Fruit fly (Drosophila melanogaster) whole organism, embryonic: ENCODE results near the gene CG8564.

Source experiments
- B-H1 ChIP-seq: fragments of 200-800 bp; sonication (Bioruptor generic); IDR thresholded peaks from 3 replicates; pipeline ENCODE4 v1.3.6; 2022; ENCODE audit warnings: missing biosample characterization, missing genetic modification characterization
- C15 ChIP-seq: fragments of 200-800 bp; sonication (Bioruptor generic); IDR thresholded peaks from 3 replicates; pipeline ENCODE4 v1.3.6; 2022; ENCODE audit warnings: missing biosample characterization, missing genetic modification characterization
- CG10959 ChIP-seq: fragments of 200-800 bp; sonication (Bioruptor generic); IDR thresholded peaks from 2 replicates; pipeline ENCODE4 v1.3.6; 2022; ENCODE audit warnings: missing biosample characterization, missing genetic modification characterization
- CG12219 ChIP-seq: fragments of 200-800 bp; sonication (Bioruptor generic); optimal IDR thresholded peaks from 3 replicates; lab custom pipeline; 2018; ENCODE audit warnings: missing biosample characterization, mild to moderate bottlenecking, missing genetic modification characterization
- CG12391 ChIP-seq: fragments of 200-800 bp; sonication (Bioruptor generic); optimal IDR thresholded peaks from 3 replicates; lab custom pipeline; 2018; ENCODE audit warnings: missing biosample characterization, mild to moderate bottlenecking, missing genetic modification characterization, moderate library complexity
- CG17361 ChIP-seq: fragments of 200-800 bp; sonication (Bioruptor generic); IDR thresholded peaks from 3 replicates; pipeline ENCODE4 v1.3.6; 2022; ENCODE audit warnings: missing biosample characterization, missing genetic modification characterization
- CG18262 ChIP-seq: fragments of 200-800 bp; optimal IDR thresholded peaks from 3 replicates; lab custom pipeline; 2019; ENCODE audit warnings: missing biosample characterization, mild to moderate bottlenecking, missing genetic modification characterization, moderate library complexity
- CG1832 ChIP-seq: fragments of 200-800 bp; sonication (Bioruptor generic); optimal IDR thresholded peaks from 2 replicates; lab custom pipeline; 2017; ENCODE audit warnings: missing biosample characterization, mild to moderate bottlenecking, missing genetic modification characterization, inconsistent platforms
- CG31388 ChIP-seq: fragments of 200-800 bp; sonication (Bioruptor generic); optimal IDR thresholded peaks from 2 replicates; lab custom pipeline; 2016; ENCODE audit warnings: missing biosample characterization, missing genetic modification characterization
- CG6254 ChIP-seq: fragments of 200-800 bp; sonication (Bioruptor generic); optimal IDR thresholded peaks from 3 replicates; lab custom pipeline; 2017; ENCODE audit warnings: mild to moderate bottlenecking, missing biosample characterization, missing genetic modification reagents, missing genetic modification characterization
- CG7556 ChIP-seq: fragments of 200-800 bp; sonication (Bioruptor generic); optimal IDR thresholded peaks from 2 replicates; lab custom pipeline; 2017; ENCODE audit warnings: missing biosample characterization, mild to moderate bottlenecking, missing genetic modification characterization
- CG8359 ChIP-seq: fragments of 200-800 bp; sonication (Bioruptor generic); optimal IDR thresholded peaks from 2 replicates; lab custom pipeline; 2017; ENCODE audit warnings: missing biosample characterization, mild to moderate bottlenecking, missing genetic modification characterization, borderline replicate concordance
- CG9215 ChIP-seq: fragments of 200-800 bp; sonication (Bioruptor generic); IDR thresholded peaks from 2 replicates; pipeline ENCODE4 v1.3.6; 2022; ENCODE audit warnings: missing biosample characterization, missing genetic modification characterization
- CG9437 ChIP-seq: fragments of 200-800 bp; sonication (Bioruptor generic); optimal IDR thresholded peaks from 2 replicates; lab custom pipeline; 2018; ENCODE audit warnings: missing biosample characterization, mild to moderate bottlenecking, missing genetic modification characterization
- CG9609 ChIP-seq: fragments of 200-800 bp; sonication (Bioruptor generic); optimal IDR thresholded peaks from 3 replicates; lab custom pipeline; 2016; ENCODE audit warnings: missing biosample characterization, missing genetic modification characterization
- CG9727 ChIP-seq: fragments of 200-800 bp; sonication (Bioruptor generic); optimal IDR thresholded peaks from 3 replicates; lab custom pipeline; 2017; ENCODE audit warnings: missing biosample characterization, mild to moderate bottlenecking, missing genetic modification characterization
- D19B ChIP-seq: fragments of 200-800 bp; sonication (Bioruptor generic); optimal IDR thresholded peaks from 2 replicates; lab custom pipeline; 2017; ENCODE audit warnings: missing biosample characterization, mild to moderate bottlenecking, missing genetic modification characterization
- Eip74EF ChIP-seq, 2 experiments: fragments of 200-800 bp in 1 of 2; fragments of >200 bp in 1 of 2; sonication (Bioruptor generic) in 1 of 2; optimal IDR thresholded peaks; 2 replicates each; lab custom pipeline; 2017 to 2019; ENCODE audit warnings: missing biosample characterization in 2 of 2, missing genetic modification characterization in 2 of 2, mild to moderate bottlenecking in 1 of 2, moderate library complexity in 1 of 2
- Fer2 ChIP-seq: fragments of 200-800 bp; sonication (Bioruptor generic); optimal IDR thresholded peaks from 2 replicates; lab custom pipeline; 2018; ENCODE audit warnings: missing biosample characterization, mild to moderate bottlenecking, missing genetic modification characterization, moderate library complexity
- Gug ChIP-seq: fragments of 200-800 bp; sonication (Bioruptor generic); IDR thresholded peaks from 4 replicates; pipeline ENCODE4 v1.3.6; 2022; ENCODE audit warnings: missing biosample characterization, missing genetic modification characterization
- Oli ChIP-seq: fragments of 200-800 bp; sonication (Bioruptor generic); optimal IDR thresholded peaks from 2 replicates; lab custom pipeline; 2018; ENCODE audit warnings: missing biosample characterization, mild to moderate bottlenecking, missing genetic modification characterization, moderate library complexity
- Pdp1 ChIP-seq, 2 experiments: fragments of 200-800 bp; sonication (Bioruptor generic); optimal IDR thresholded peaks; 3 replicates each; lab custom pipeline; 2016; ENCODE audit warnings: missing biosample characterization in 2 of 2, missing genetic modification characterization in 2 of 2, mild to moderate bottlenecking in 1 of 2, moderate library complexity in 1 of 2
- Scr ChIP-seq: fragments of 200-800 bp; sonication (Bioruptor generic); IDR thresholded peaks from 2 replicates; pipeline ENCODE4 v1.3.6; 2022; ENCODE audit warnings: missing biosample characterization, missing genetic modification characterization; ENCODE audit not compliant: partially characterized antibody
- Sox100B ChIP-seq: fragments of 200-800 bp; sonication (Bioruptor generic); optimal IDR thresholded peaks from 3 replicates; lab custom pipeline; 2018; ENCODE audit warnings: missing biosample characterization, mild to moderate bottlenecking, missing genetic modification characterization
- Stat92E ChIP-seq, 3 experiments: fragments of >200 bp in 2 of 3; fragments of 200-800 bp in 1 of 3; sonication (Bioruptor generic) in 1 of 3; optimal IDR thresholded peaks; 2 replicates each; lab custom pipeline; 2017 to 2019; ENCODE audit warnings: missing biosample characterization in 3 of 3, missing genetic modification characterization in 3 of 3, mild to moderate bottlenecking in 1 of 3, moderate library complexity in 1 of 3
- TFAM ChIP-seq: fragments of 200-800 bp; sonication (Bioruptor generic); optimal IDR thresholded peaks from 2 replicates; lab custom pipeline; 2017; ENCODE audit warnings: missing biosample characterization, missing genetic modification characterization, inconsistent platforms
- Tbp ChIP-seq: fragments of >200 bp; optimal IDR thresholded peaks from 2 replicates; lab custom pipeline; 2018; ENCODE audit warnings: missing biosample characterization, missing genetic modification characterization
- Trl ChIP-seq, 3 experiments: fragments of >200 bp in 2 of 3; fragments of 200-800 bp in 1 of 3; sonication (Bioruptor generic) in 1 of 3; optimal IDR thresholded peaks; 2 replicates in 1 of 3; 3 replicates in 2 of 3; lab custom pipeline; 2016 to 2017; ENCODE audit warnings: missing biosample characterization in 1 of 3, missing genetic modification characterization in 1 of 3
- Usf ChIP-seq: fragments of 200-800 bp; sonication (Bioruptor generic); optimal IDR thresholded peaks from 2 replicates; lab custom pipeline; 2017; ENCODE audit warnings: missing genotype, missing biosample characterization, missing genetic modification characterization
- aop ChIP-seq: fragments of 200-800 bp; sonication (Bioruptor generic); IDR thresholded peaks from 2 replicates; pipeline ENCODE4 v1.3.6; 2022; ENCODE audit warnings: missing biosample characterization, missing genetic modification characterization
- cato ChIP-seq: fragments of 200-800 bp; sonication (Bioruptor generic); optimal IDR thresholded peaks from 2 replicates; lab custom pipeline; 2016; ENCODE audit warnings: missing biosample characterization, missing genetic modification characterization, borderline replicate concordance
- fd96Cb ChIP-seq: fragments of 200-800 bp; sonication (Bioruptor generic); optimal IDR thresholded peaks from 2 replicates; lab custom pipeline; 2018; ENCODE audit warnings: missing biosample characterization, mild to moderate bottlenecking, missing genetic modification characterization, moderate library complexity
- gcm2 ChIP-seq: fragments of 200-800 bp; sonication (Bioruptor generic); optimal IDR thresholded peaks from 2 replicates; lab custom pipeline; 2016; ENCODE audit warnings: missing biosample characterization, missing genetic modification characterization
- gro ChIP-seq: fragments of 200-800 bp; sonication (Bioruptor generic); optimal IDR thresholded peaks from 2 replicates; lab custom pipeline; 2016; ENCODE audit warnings: missing biosample characterization, missing genetic modification characterization
- gsb ChIP-seq: fragments of 200-800 bp; sonication (Bioruptor generic); IDR thresholded peaks from 2 replicates; pipeline ENCODE4 v1.3.6; 2022; ENCODE audit warnings: missing biosample characterization, missing genetic modification characterization
- ham ChIP-seq: fragments of 200-800 bp; sonication (Bioruptor generic); IDR thresholded peaks from 2 replicates; pipeline ENCODE4 v1.3.6; 2022; ENCODE audit warnings: missing biosample characterization, missing genetic modification characterization
- her ChIP-seq: fragments of 200-800 bp; sonication (Bioruptor generic); optimal IDR thresholded peaks from 2 replicates; lab custom pipeline; 2016; ENCODE audit warnings: missing biosample characterization, missing genetic modification characterization
- ind ChIP-seq: fragments of 200-800 bp; sonication (Bioruptor generic); optimal IDR thresholded peaks from 3 replicates; lab custom pipeline; 2016; ENCODE audit warnings: missing biosample characterization, missing genetic modification characterization
- mam ChIP-seq: fragments of 200-800 bp; sonication (Bioruptor generic); optimal IDR thresholded peaks from 3 replicates; lab custom pipeline; 2016; ENCODE audit warnings: missing biosample characterization, missing genetic modification characterization
- nerfin-2 ChIP-seq: fragments of 200-800 bp; sonication (Bioruptor generic); IDR thresholded peaks from 2 replicates; pipeline ENCODE4 v1.3.6; 2022; ENCODE audit warnings: missing biosample characterization, missing genetic modification characterization; ENCODE audit not compliant: partially characterized antibody
- oc ChIP-seq: fragments of 200-800 bp; sonication (Bioruptor generic); optimal IDR thresholded peaks from 2 replicates; lab custom pipeline; 2018; ENCODE audit warnings: missing biosample characterization, mild to moderate bottlenecking, missing genetic modification characterization, moderate library complexity
- odd ChIP-seq: fragments of 200-800 bp; sonication (Bioruptor generic); optimal IDR thresholded peaks from 2 replicates; lab custom pipeline; 2017; ENCODE audit warnings: missing biosample characterization, mild to moderate bottlenecking, missing genetic modification characterization
- onecut ChIP-seq: fragments of 200-800 bp; sonication (Bioruptor generic); IDR thresholded peaks from 2 replicates; pipeline ENCODE4 v1.3.6; 2022; ENCODE audit warnings: missing biosample characterization, missing genetic modification characterization
- pan ChIP-seq, 4 experiments: fragments of >200 bp in 3 of 4; fragments of 200-800 bp in 1 of 4; sonication (Bioruptor generic) in 1 of 4; optimal IDR thresholded peaks in 3 of 4; IDR thresholded peaks in 1 of 4; 2 replicates each; pipeline versions ENCODE4 v1.3.6 to Lab custom; 2017 to 2022; ENCODE audit warnings: missing biosample characterization in 2 of 4, missing genetic modification characterization in 2 of 4, mixed read lengths in 1 of 4
- pita ChIP-seq: fragments of 200-800 bp; sonication (Bioruptor generic); optimal IDR thresholded peaks from 2 replicates; lab custom pipeline; 2017; ENCODE audit warnings: missing biosample characterization, mild to moderate bottlenecking, missing genetic modification characterization
- slou ChIP-seq: fragments of 200-800 bp; sonication (Bioruptor generic); optimal IDR thresholded peaks from 3 replicates; lab custom pipeline; 2016; ENCODE audit warnings: missing biosample characterization, missing genetic modification characterization
- trem ChIP-seq: fragments of 200-800 bp; optimal IDR thresholded peaks from 3 replicates; lab custom pipeline; 2019; ENCODE audit warnings: missing biosample characterization, mild to moderate bottlenecking, missing genetic modification characterization, moderate library complexity
- unpg ChIP-seq: fragments of 200-800 bp; sonication (Bioruptor generic); optimal IDR thresholded peaks from 3 replicates; lab custom pipeline; 2018; ENCODE audit warnings: missing biosample characterization, mild to moderate bottlenecking, missing genetic modification characterization, moderate library complexity

The CG8564 gene

DNA sequence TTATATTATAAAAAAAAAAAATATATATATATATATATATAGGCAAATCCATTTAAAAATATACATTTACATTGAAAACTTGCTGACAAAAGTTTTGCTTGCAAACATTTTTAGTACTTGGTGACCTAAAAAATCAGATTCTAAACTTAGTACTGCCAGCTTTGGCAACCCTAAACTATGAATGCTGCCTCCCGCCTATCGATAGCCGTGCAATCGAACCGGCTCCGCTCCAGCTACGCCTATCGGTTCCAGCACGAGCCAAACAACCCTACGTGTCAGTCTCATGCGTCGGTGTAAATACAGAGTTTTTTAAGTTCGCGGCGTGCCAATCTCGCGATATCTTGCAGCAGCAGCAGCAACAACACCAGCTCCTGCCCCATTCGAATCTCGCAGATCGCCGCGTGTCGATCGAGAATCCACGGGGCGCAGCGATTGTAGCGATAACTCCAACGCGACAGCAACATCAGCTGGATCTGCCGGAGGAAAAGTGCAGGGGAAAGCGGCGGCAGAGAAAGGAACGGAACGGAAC, 27.3 kb downstream of the CG8564 start, which contains the start of gene Sec63 (continued):
- TF ChIP-seq gro (GFP tag; lab: Kevin White, UChicago) (peak; percentile 76), CG9437 (GFP tag; lab: Kevin White, UChicago) (no peak), D19B (no peak), CG18262 (tag; lab: Kevin White, UChicago) (peak; percentile 26), gsb (GFP tag; lab: Robert Waterston, UW) (no peak; the same call in 1 of the 2 replicates), onecut (GFP tag; lab: Robert Waterston, UW) (0 out of 2 replicates have a peak, but pooled peaks have one; percentile 5), Scr (GFP tag; lab: Robert Waterston, UW) (peak; percentile 79), pita (no peak), Eip74EF (GFP tag; optimal IDR thresholded peaks at IDR 0.05; lab: Kevin White, UChicago) (no peak), CG12219 (GFP tag; lab: Kevin White, UChicago) (no peak), ind (GFP tag; lab: Kevin White, UChicago) (peak; percentile 35), aop (GFP tag; lab: Robert Waterston, UW) (no peak), pan (optimal IDR thresholded peaks at IDR 0.05; lab: Kevin White, UChicago) (no peak), pan (GFP tag; optimal IDR thresholded peaks at IDR 0.05 in 1 of 2, IDR thresholded peaks at IDR 0.05 in 1 of 2) (peak in 1 of 2 experiments; percentile 54), CG8359 (GFP tag; lab: Kevin White, UChicago) (no peak), CG6254 (GFP tag; lab: Kevin White, UChicago) (peak; percentile 15), odd (GFP tag; lab: Kevin White, UChicago) (peak; percentile 36), Trl (optimal IDR thresholded peaks at IDR 0.05; lab: Kevin White, UChicago) (no peak), Trl (GFP tag; optimal IDR thresholded peaks at IDR 0.05; lab: Kevin White, UChicago) (no peak), Fer2 (tag; lab: Kevin White, UChicago) (peak; percentile 26), Usf (GFP tag; lab: Kevin White, UChicago) (no peak), CG9215 (GFP tag; lab: Robert Waterston, UW) (peak; percentile 44), CG9609 (GFP tag; lab: Kevin White, UChicago) (peak; percentile 10), Tbp (GFP tag; lab: Kevin White, UChicago) (no peak), Stat92E (GFP tag; optimal IDR thresholded peaks at IDR 0.05; lab: Kevin White, UChicago) (no peak), trem (tag; lab: Kevin White, UChicago) (peak; percentile 65), ham (GFP tag; lab: Robert Waterston, UW) (no peak), CG12391 (tag; lab: Kevin White, UChicago) (peak; percentile 58), CG31388 (GFP tag; lab: Kevin White, UChicago) (no peak), CG1832 (GFP tag; lab: Kevin White, UChicago) (no peak), mam (GFP tag; lab: Kevin White, UChicago) (peak; percentile 60), her (GFP tag; lab: Kevin White, UChicago) (no peak), CG10959 (GFP tag; lab: Robert Waterston, UW) (0 out of 2 replicates have a peak, but pooled peaks have one; percentile 14), nerfin-2 (GFP tag; lab: Robert Waterston, UW) (peak; percentile 85), Sox100B (peak; percentile 34), CG17361 (GFP tag; lab: Robert Waterston, UW) (peak; percentile 37; the same call in 1 of the 3 replicates), oc (tag; lab: Kevin White, UChicago) (no peak), TFAM (no peak), gcm2 (GFP tag; lab: Kevin White, UChicago) (no peak), CG9727 (GFP tag; lab: Kevin White, UChicago) (peak; percentile 20), B-H1 (GFP tag; lab: Robert Waterston, UW) (no peak), slou (GFP tag; lab: Kevin White, UChicago) (no peak), Oli (tag; lab: Kevin White, UChicago) (no peak), unpg (peak; percentile 53), Gug (GFP tag; lab: Robert Waterston, UW) (peak; percentile 4; the same call in 1 of the 4 replicates), CG7556 (GFP tag; lab: Kevin White, UChicago) (no peak), C15 (no peak), fd96Cb (tag; lab: Kevin White, UChicago) (peak; percentile 7), cato (GFP tag; lab: Kevin White, UChicago) (peak; percentile 36), Pdp1 (GFP tag; optimal IDR thresholded peaks at IDR 0.05; lab: Kevin White, UChicago) (peak; percentile 5 to 11)
